Fruit fly (Drosophila melanogaster) whole organism, embryonic: ENCODE data around the gene CG14286.
A peak's percentile ranks its signal among the peaks of the same experiment; 100 is the strongest.

ENCODE experiments used
- Ada2b ChIP-seq: fragments of 200-800 bp; sonication (Bioruptor generic); IDR thresholded peaks from 2 replicates; pipeline ENCODE4 v1.3.6; 2022; ENCODE audit warnings: missing biosample characterization, missing genetic modification characterization
- Atf3 ChIP-seq: fragments of 200-800 bp; sonication (Bioruptor generic); optimal IDR thresholded peaks from 3 replicates; lab custom pipeline; 2016; ENCODE audit warnings: missing biosample characterization, missing genetic modification characterization
- CG11456 ChIP-seq: fragments of 200-800 bp; sonication (Bioruptor generic); IDR thresholded peaks from 3 replicates; pipeline ENCODE4 v1.3.6; 2022; ENCODE audit warnings: missing biosample characterization, missing genetic modification characterization
- CG11560 ChIP-seq: fragments of 200-800 bp; sonication (Bioruptor generic); IDR thresholded peaks from 3 replicates; pipeline ENCODE4 v1.3.6; 2022; ENCODE audit warnings: missing biosample characterization, missing genetic modification characterization
- CG12769 ChIP-seq: fragments of 200-800 bp; sonication (Bioruptor generic); optimal IDR thresholded peaks from 2 replicates; lab custom pipeline; 2019; ENCODE audit warnings: missing biosample characterization, mild to moderate bottlenecking, missing genetic modification characterization, moderate library complexity
- CG15011 ChIP-seq: fragments of 200-800 bp; sonication (Bioruptor generic); optimal IDR thresholded peaks from 3 replicates; lab custom pipeline; 2018; ENCODE audit warnings: missing biosample characterization, mild to moderate bottlenecking, missing genetic modification characterization
- CG17802 ChIP-seq: fragments of 200-800 bp; sonication (Bioruptor generic); optimal IDR thresholded peaks from 2 replicates; lab custom pipeline; 2018; ENCODE audit warnings: missing biosample characterization, mild to moderate bottlenecking, missing genetic modification characterization, moderate library complexity
- CG18262 ChIP-seq: fragments of 200-800 bp; optimal IDR thresholded peaks from 3 replicates; lab custom pipeline; 2019; ENCODE audit warnings: missing biosample characterization, mild to moderate bottlenecking, missing genetic modification characterization, moderate library complexity
- CG18476 ChIP-seq: fragments of 200-800 bp; sonication (Bioruptor generic); optimal IDR thresholded peaks from 2 replicates; lab custom pipeline; 2016; ENCODE audit warnings: missing biosample characterization, mild to moderate bottlenecking, missing genetic modification characterization
- CG18599 ChIP-seq: fragments of 200-800 bp; sonication (Bioruptor generic); optimal IDR thresholded peaks from 3 replicates; lab custom pipeline; 2017; ENCODE audit warnings: missing biosample characterization, missing genetic modification characterization, mild to moderate bottlenecking, moderate library complexity, missing genetic modification reagents
- CG2129 ChIP-seq: fragments of 200-800 bp; sonication (Bioruptor generic); IDR thresholded peaks from 2 replicates; pipeline ENCODE4 v1.3.6; 2022; ENCODE audit warnings: missing biosample characterization, missing genetic modification characterization; ENCODE audit not compliant: partially characterized antibody
- CG30431 ChIP-seq: fragments of 200-800 bp; sonication (Bioruptor generic); optimal IDR thresholded peaks from 2 replicates; lab custom pipeline; 2017; ENCODE audit warnings: missing biosample characterization, missing genetic modification characterization
- CG3407 ChIP-seq: fragments of 200-800 bp; sonication (Bioruptor generic); optimal IDR thresholded peaks from 2 replicates; lab custom pipeline; 2018; ENCODE audit warnings: missing biosample characterization, mild to moderate bottlenecking, missing genetic modification characterization
- CG6654 ChIP-seq: fragments of 200-800 bp; sonication (Bioruptor generic); optimal IDR thresholded peaks from 2 replicates; lab custom pipeline; 2017; ENCODE audit warnings: missing biosample characterization, mild to moderate bottlenecking, missing genetic modification characterization
- CG7271 ChIP-seq: fragments of 200-800 bp; sonication (Bioruptor generic); optimal IDR thresholded peaks from 2 replicates; lab custom pipeline; 2018; ENCODE audit warnings: missing biosample characterization, mild to moderate bottlenecking, missing genetic modification characterization, moderate library complexity
- CG9609 ChIP-seq: fragments of 200-800 bp; sonication (Bioruptor generic); optimal IDR thresholded peaks from 3 replicates; lab custom pipeline; 2016; ENCODE audit warnings: missing biosample characterization, missing genetic modification characterization
- CkIIα-i1 ChIP-seq: fragments of 200-800 bp; sonication (Bioruptor generic); IDR thresholded peaks from 2 replicates; pipeline ENCODE4 v1.3.6; 2022; ENCODE audit warnings: missing biosample characterization, missing genetic modification characterization
- D19B ChIP-seq: fragments of 200-800 bp; sonication (Bioruptor generic); optimal IDR thresholded peaks from 2 replicates; lab custom pipeline; 2017; ENCODE audit warnings: missing biosample characterization, mild to moderate bottlenecking, missing genetic modification characterization
- Dip2 ChIP-seq: fragments of 200-800 bp; sonication (Bioruptor generic); IDR thresholded peaks from 2 replicates; pipeline ENCODE4 v1.3.6; 2022; ENCODE audit warnings: missing biosample characterization, missing genetic modification characterization
- ERR ChIP-seq: fragments of 200-800 bp; sonication (Bioruptor generic); optimal IDR thresholded peaks from 2 replicates; lab custom pipeline; 2016; ENCODE audit warnings: missing biosample characterization, missing genetic modification characterization
- Hand ChIP-seq: fragments of 200-800 bp; sonication (Bioruptor generic); optimal IDR thresholded peaks from 2 replicates; lab custom pipeline; 2017; ENCODE audit warnings: mild to moderate bottlenecking, missing biosample characterization, missing genetic modification reagents, missing genetic modification characterization
- HmgZ ChIP-seq: fragments of 200-800 bp; sonication (Bioruptor generic); optimal IDR thresholded peaks from 2 replicates; lab custom pipeline; 2018; ENCODE audit warnings: missing biosample characterization, mild to moderate bottlenecking, missing genetic modification characterization
- Mad ChIP-seq: fragments of 200-800 bp; sonication (Bioruptor generic); optimal IDR thresholded peaks from 2 replicates; lab custom pipeline; 2016; ENCODE audit warnings: missing biosample characterization, missing genetic modification characterization
- NK7.1 ChIP-seq: fragments of 200-800 bp; sonication (Bioruptor generic); optimal IDR thresholded peaks from 3 replicates; lab custom pipeline; 2016; ENCODE audit warnings: missing biosample characterization, missing genetic modification characterization
- Neu2 ChIP-seq: fragments of 200-800 bp; sonication (Bioruptor generic); optimal IDR thresholded peaks from 3 replicates; lab custom pipeline; 2016; ENCODE audit warnings: missing biosample characterization, missing genetic modification characterization, borderline replicate concordance
- Rfx ChIP-seq: fragments of 200-800 bp; sonication (Bioruptor generic); IDR thresholded peaks from 2 replicates; pipeline ENCODE4 v1.3.6; 2022; ENCODE audit warnings: missing biosample characterization, missing genetic modification characterization
- ac ChIP-seq: fragments of 200-800 bp; sonication (Bioruptor generic); optimal IDR thresholded peaks from 3 replicates; lab custom pipeline; 2017; ENCODE audit warnings: missing biosample characterization, mild to moderate bottlenecking, missing genetic modification characterization
- ap ChIP-seq: fragments of 200-800 bp; sonication (Bioruptor generic); IDR thresholded peaks from 2 replicates; pipeline ENCODE4 v1.3.6; 2022; ENCODE audit warnings: missing biosample characterization, missing genetic modification characterization
- cg ChIP-seq: fragments of 200-800 bp; sonication (Bioruptor generic); optimal IDR thresholded peaks from 3 replicates; lab custom pipeline; 2019; ENCODE audit warnings: missing biosample characterization, mild to moderate bottlenecking, missing genetic modification characterization, moderate library complexity
- chm ChIP-seq: fragments of 200-800 bp; sonication (Bioruptor generic); IDR thresholded peaks from 2 replicates; pipeline ENCODE4 v1.3.6; 2022; ENCODE audit warnings: missing biosample characterization, missing genetic modification characterization
- cwo ChIP-seq: fragments of 200-800 bp; sonication (Bioruptor generic); optimal IDR thresholded peaks from 3 replicates; lab custom pipeline; 2017; ENCODE audit warnings: missing biosample characterization, missing genetic modification characterization, mild to moderate bottlenecking, moderate library complexity, missing genetic modification reagents
- da ChIP-seq: fragments of 200-800 bp; sonication (Bioruptor generic); optimal IDR thresholded peaks from 2 replicates; lab custom pipeline; 2016; ENCODE audit warnings: missing biosample characterization, missing genetic modification characterization
- dmrt99B ChIP-seq: fragments of 200-800 bp; sonication (Bioruptor generic); optimal IDR thresholded peaks from 2 replicates; lab custom pipeline; 2018; ENCODE audit warnings: missing biosample characterization, mild to moderate bottlenecking, missing genetic modification characterization, moderate library complexity
- exex ChIP-seq: fragments of 200-800 bp; sonication (Bioruptor generic); optimal IDR thresholded peaks from 4 replicates; lab custom pipeline; 2018; ENCODE audit warnings: missing biosample characterization, mild to moderate bottlenecking, missing genetic modification characterization, moderate library complexity
- fd102C ChIP-seq: fragments of 200-800 bp; sonication (Bioruptor generic); optimal IDR thresholded peaks from 2 replicates; lab custom pipeline; 2018; ENCODE audit warnings: missing biosample characterization, mild to moderate bottlenecking, missing genetic modification characterization, moderate library complexity
- fd64A ChIP-seq: fragments of 200-800 bp; sonication (Bioruptor generic); optimal IDR thresholded peaks from 3 replicates; lab custom pipeline; 2018; ENCODE audit warnings: missing biosample characterization, mild to moderate bottlenecking, missing genetic modification characterization
- gcm ChIP-seq: fragments of 200-800 bp; sonication (Bioruptor generic); optimal IDR thresholded peaks from 2 replicates; lab custom pipeline; 2019; ENCODE audit warnings: missing biosample characterization, mild to moderate bottlenecking, missing genetic modification characterization, moderate library complexity
- gsb ChIP-seq: fragments of 200-800 bp; sonication (Bioruptor generic); IDR thresholded peaks from 2 replicates; pipeline ENCODE4 v1.3.6; 2022; ENCODE audit warnings: missing biosample characterization, missing genetic modification characterization
- ham ChIP-seq: fragments of 200-800 bp; sonication (Bioruptor generic); IDR thresholded peaks from 2 replicates; pipeline ENCODE4 v1.3.6; 2022; ENCODE audit warnings: missing biosample characterization, missing genetic modification characterization
- ken ChIP-seq: fragments of 200-800 bp; sonication (Bioruptor generic); IDR thresholded peaks from 3 replicates; pipeline ENCODE4 v1.3.6; 2022; ENCODE audit warnings: missing biosample characterization, missing genetic modification characterization
- kni ChIP-seq: fragments of 200-800 bp; sonication (Bioruptor generic); optimal IDR thresholded peaks from 3 replicates; lab custom pipeline; 2017; ENCODE audit warnings: mild to moderate bottlenecking, missing biosample characterization, missing genetic modification reagents, missing genetic modification characterization
- lab ChIP-seq: fragments of 200-800 bp; sonication (Bioruptor generic); optimal IDR thresholded peaks from 3 replicates; lab custom pipeline; 2017; ENCODE audit warnings: missing biosample characterization, missing genetic modification characterization, mild to moderate bottlenecking, moderate library complexity, missing genetic modification reagents
- repo ChIP-seq: fragments of 200-800 bp; sonication (Bioruptor generic); optimal IDR thresholded peaks from 2 replicates; lab custom pipeline; 2016; ENCODE audit warnings: missing biosample characterization, missing genetic modification characterization
- ro ChIP-seq: fragments of 200-800 bp; sonication (Bioruptor generic); IDR thresholded peaks from 2 replicates; pipeline ENCODE4 v1.3.6; 2022; ENCODE audit warnings: missing biosample characterization, missing genetic modification characterization
- sqz ChIP-seq: fragments of 200-800 bp; sonication (Bioruptor generic); optimal IDR thresholded peaks from 3 replicates; lab custom pipeline; 2018; ENCODE audit warnings: missing biosample characterization, mild to moderate bottlenecking, missing genetic modification characterization
- ssp ChIP-seq: fragments of 200-800 bp; sonication (Bioruptor generic); IDR thresholded peaks from 2 replicates; pipeline ENCODE4 v1.3.6; 2022; ENCODE audit warnings: missing biosample characterization, missing genetic modification characterization
- tap ChIP-seq: fragments of 200-800 bp; optimal IDR thresholded peaks from 3 replicates; lab custom pipeline; 2019; ENCODE audit warnings: missing biosample characterization, mild to moderate bottlenecking, missing genetic modification characterization, moderate library complexity
- vvl ChIP-seq: fragments of 200-800 bp; sonication (Bioruptor generic); IDR thresholded peaks from 2 replicates; pipeline ENCODE4 v1.3.6; 2022; ENCODE audit warnings: missing biosample characterization, missing genetic modification characterization
- zfh2 ChIP-seq: fragments of 200-800 bp; sonication (Bioruptor generic); optimal IDR thresholded peaks from 2 replicates; lab custom pipeline; 2016; ENCODE audit warnings: missing biosample characterization, missing genetic modification characterization

Gene CG14286

DNA sequence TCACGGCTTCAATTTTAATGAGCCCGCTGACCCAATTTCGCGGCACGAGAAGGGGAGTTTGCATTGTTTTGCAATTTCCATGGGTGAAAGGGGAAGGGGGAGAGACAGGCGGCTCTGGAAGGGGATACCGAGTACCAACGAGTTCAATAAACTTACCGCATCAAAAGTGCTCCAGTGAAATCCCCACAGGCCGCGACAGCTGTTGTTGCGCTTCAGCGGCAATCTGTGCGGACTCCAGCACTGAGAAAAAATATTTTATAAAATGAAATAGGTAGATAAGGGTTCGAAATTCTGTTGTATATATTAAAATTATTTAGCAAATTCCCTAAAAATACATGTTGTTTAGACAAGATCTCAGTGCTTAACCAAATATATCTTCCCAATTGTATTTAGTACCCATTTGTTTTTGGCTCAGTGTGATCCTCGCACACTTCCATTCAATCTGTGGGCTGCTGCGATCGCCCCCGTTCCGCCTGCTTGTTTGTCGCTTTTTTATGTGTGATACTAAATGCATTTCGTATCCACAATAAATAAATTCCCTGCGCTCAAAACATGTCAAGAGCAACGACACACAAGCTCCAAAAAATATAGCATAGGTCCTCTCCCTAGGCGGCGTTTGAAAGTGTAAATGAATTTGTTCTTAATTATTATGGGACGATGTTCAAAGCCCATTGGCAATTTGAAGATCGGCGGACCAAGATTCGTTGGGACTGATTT lies 28.2 kb upstream of the CG14286 start (continued):
- TF ChIP-seq zfh2 (GFP tag; lab: Kevin White, UChicago), result no peak
- no peak for TF ChIP-seq Hand (GFP tag; lab: Kevin White, UChicago)
- peak; percentile 85 for TF ChIP-seq vvl (GFP tag; lab: Robert Waterston, UW)
- TF ChIP-seq Ada2b, result peak; percentile 83
- TF ChIP-seq ac (GFP tag; lab: Kevin White, UChicago), result peak; percentile 17
- peak; percentile 65 for TF ChIP-seq CG6654 (GFP tag; lab: Kevin White, UChicago)
- TF ChIP-seq ssp (GFP tag; lab: Robert Waterston, UW), result peak; percentile 61
- TF ChIP-seq NK7.1 (GFP tag; lab: Kevin White, UChicago), result peak; percentile 56
- peak; percentile 64 for TF ChIP-seq fd64A (GFP tag; lab: Kevin White, UChicago)
- no peak for TF ChIP-seq kni (GFP tag; lab: Kevin White, UChicago)
- peak; percentile 72 for TF ChIP-seq CG18476 (GFP tag; lab: Kevin White, UChicago)
- peak; percentile 54 for TF ChIP-seq ro (GFP tag; lab: Robert Waterston, UW)
- no peak for TF ChIP-seq chm
- no peak for TF ChIP-seq fd102C
- peak; percentile 32 for TF ChIP-seq CG15011 (GFP tag; lab: Kevin White, UChicago)
- TF ChIP-seq ap, result peak; percentile 81
- TF ChIP-seq CG9609, result peak; percentile 2
- peak; percentile 71; the same call in 1 of the 3 replicates for TF ChIP-seq CG11456 (GFP tag; lab: Robert Waterston, UW)
- peak; percentile 75 for TF ChIP-seq lab
- TF ChIP-seq ERR, result no peak
- peak; percentile 12 for TF ChIP-seq CG7271 (tag; lab: Kevin White, UChicago)
- TF ChIP-seq D19B, result no peak
- peak; percentile 88 for TF ChIP-seq CG18262 (tag; lab: Kevin White, UChicago)
- no peak for TF ChIP-seq exex (tag; lab: Kevin White, UChicago)
- no peak for TF ChIP-seq Neu2 (GFP tag; lab: Kevin White, UChicago)
- TF ChIP-seq CG2129 (GFP tag; lab: Robert Waterston, UW), result no peak
- peak; percentile 28 for TF ChIP-seq sqz (GFP tag; lab: Kevin White, UChicago)
- TF ChIP-seq tap (tag; lab: Kevin White, UChicago), result peak; percentile 82
- peak; percentile 46 for TF ChIP-seq cwo
- TF ChIP-seq Dip2 (GFP tag; lab: Robert Waterston, UW), result no peak
- TF ChIP-seq gsb (GFP tag; lab: Robert Waterston, UW), result no peak
- peak; percentile 45 for TF ChIP-seq da (GFP tag; lab: Kevin White, UChicago)
- TF ChIP-seq gcm (GFP tag; lab: Kevin White, UChicago), result peak; percentile 75
- peak; percentile 29 for TF ChIP-seq CG17802
- peak; percentile 6 for TF ChIP-seq HmgZ (tag; lab: Kevin White, UChicago)
- TF ChIP-seq CG3407 (GFP tag; lab: Kevin White, UChicago), result peak; percentile 78
- peak; percentile 35; the same call in 1 of the 2 replicates for TF ChIP-seq Rfx
- peak; percentile 61 for TF ChIP-seq Mad (GFP tag; lab: Kevin White, UChicago)
- no peak for TF ChIP-seq cg (GFP tag; lab: Kevin White, UChicago)
- TF ChIP-seq repo (GFP tag; lab: Kevin White, UChicago), result peak; percentile 34
- TF ChIP-seq CG11560, result 0 out of 3 replicates have a peak, but pooled peaks have one; percentile 52
- TF ChIP-seq ham (GFP tag; lab: Robert Waterston, UW), result no peak
- peak; percentile 19 for TF ChIP-seq CG12769 (tag; lab: Kevin White, UChicago)
- no peak for TF ChIP-seq CkIIα-i1 (GFP tag; lab: Robert Waterston, UW)
- TF ChIP-seq dmrt99B (tag; lab: Kevin White, UChicago), result peak; percentile 91
- TF ChIP-seq CG30431, result peak; percentile 56
- peak; percentile 62 for TF ChIP-seq CG18599
- TF ChIP-seq Atf3 (GFP tag; lab: Kevin White, UChicago), result peak; percentile 40
- peak; percentile 83; the same call in 2 of the 3 replicates for TF ChIP-seq ken (GFP tag; lab: Robert Waterston, UW)
